Fruit fly (Drosophila melanogaster) whole organism, pupa: ENCODE data around the gene CG7332.
A peak's percentile ranks its signal among the peaks of the same experiment; 100 is the strongest.

Experiments
- CG10348 ChIP-seq: fragments of 200-800 bp; sonication (Bioruptor generic); IDR thresholded peaks from 2 replicates; pipeline ENCODE4 v1.3.6; 2022; ENCODE audit warnings: missing biosample characterization, missing genetic modification characterization
- CG12605 ChIP-seq: fragments of 200-800 bp; sonication (Bioruptor generic); IDR thresholded peaks from 2 replicates; pipeline ENCODE4 v1.3.6; 2022; ENCODE audit warnings: missing biosample characterization, missing genetic modification characterization
- CG13204 ChIP-seq: fragments of 200-800 bp; sonication (Bioruptor generic); optimal IDR thresholded peaks from 2 replicates; lab custom pipeline; 2018; ENCODE audit warnings: missing biosample characterization, mild to moderate bottlenecking, missing genetic modification characterization, moderate library complexity
- CG14655 ChIP-seq: fragments of 200-800 bp; sonication (Bioruptor generic); optimal IDR thresholded peaks from 3 replicates; lab custom pipeline; 2017; ENCODE audit warnings: mild to moderate bottlenecking, missing biosample characterization, missing genetic modification reagents, missing genetic modification characterization
- CG15710 ChIP-seq: fragments of 200-800 bp; sonication (Bioruptor generic); optimal IDR thresholded peaks from 2 replicates; lab custom pipeline; 2018; ENCODE audit warnings: missing biosample characterization, mild to moderate bottlenecking, missing genetic modification characterization, moderate library complexity
- CG17806 ChIP-seq: fragments of 200-800 bp; sonication (Bioruptor generic); optimal IDR thresholded peaks from 2 replicates; lab custom pipeline; 2018; ENCODE audit warnings: missing biosample characterization, mild to moderate bottlenecking, missing genetic modification characterization, moderate library complexity
- CG32121 ChIP-seq: fragments of 200-800 bp; sonication (Bioruptor generic); IDR thresholded peaks from 2 replicates; pipeline ENCODE4 v1.3.6; 2022; ENCODE audit warnings: missing biosample characterization, missing genetic modification characterization
- CG34367 ChIP-seq: fragments of 200-800 bp; sonication (Bioruptor generic); optimal IDR thresholded peaks from 2 replicates; lab custom pipeline; 2018; ENCODE audit warnings: missing biosample characterization, mild to moderate bottlenecking, missing genetic modification characterization
- CG4496 ChIP-seq: fragments of 200-800 bp; sonication (Bioruptor generic); IDR thresholded peaks from 3 replicates; pipeline ENCODE4 v1.3.6; 2022; ENCODE audit warnings: missing biosample characterization, missing genetic modification characterization
- CG8159 ChIP-seq: fragments of 200-800 bp; sonication (Bioruptor generic); optimal IDR thresholded peaks from 3 replicates; lab custom pipeline; 2018; ENCODE audit warnings: missing biosample characterization, mild to moderate bottlenecking, missing genetic modification characterization, moderate library complexity
- CG8301 ChIP-seq: fragments of 200-800 bp; sonication (Bioruptor generic); optimal IDR thresholded peaks from 2 replicates; lab custom pipeline; 2018; ENCODE audit warnings: missing biosample characterization, mild to moderate bottlenecking, missing genetic modification characterization
- CG9948 ChIP-seq: fragments of 200-800 bp; sonication (Bioruptor generic); optimal IDR thresholded peaks from 2 replicates; lab custom pipeline; 2018; ENCODE audit warnings: missing biosample characterization, mild to moderate bottlenecking, missing genetic modification characterization, moderate library complexity
- D1 ChIP-seq: fragments of 200-800 bp; sonication (Bioruptor generic); optimal IDR thresholded peaks from 2 replicates; lab custom pipeline; 2018; ENCODE audit warnings: missing biosample characterization, mild to moderate bottlenecking, missing genetic modification characterization, moderate library complexity
- EcR ChIP-seq: fragments of 200-800 bp; sonication (Bioruptor generic); optimal IDR thresholded peaks from 3 replicates; lab custom pipeline; 2019; ENCODE audit warnings: missing biosample characterization, missing genetic modification characterization, mild to moderate bottlenecking, moderate library complexity, missing genetic modification reagents
- Ets98B ChIP-seq: fragments of 200-800 bp; sonication (Bioruptor generic); IDR thresholded peaks from 2 replicates; pipeline ENCODE4 v1.3.6; 2022; ENCODE audit warnings: missing biosample characterization, missing genetic modification characterization
- Pif1A ChIP-seq: fragments of 200-800 bp; sonication (Bioruptor generic); optimal IDR thresholded peaks from 3 replicates; lab custom pipeline; 2016; ENCODE audit warnings: missing biosample characterization, missing genetic modification characterization
- Pif1B ChIP-seq: fragments of 200-800 bp; sonication (Bioruptor generic); optimal IDR thresholded peaks from 3 replicates; lab custom pipeline; 2016; ENCODE audit warnings: missing biosample characterization, missing genetic modification characterization
- Snoo ChIP-seq: fragments of 200-800 bp; sonication (Bioruptor generic); optimal IDR thresholded peaks from 3 replicates; lab custom pipeline; 2017; ENCODE audit warnings: missing biosample characterization, mild to moderate bottlenecking, missing genetic modification characterization, inconsistent platforms
- fd96Ca ChIP-seq: fragments of 200-800 bp; sonication (Bioruptor generic); IDR thresholded peaks from 3 replicates; pipeline ENCODE4 v1.3.6; 2022; ENCODE audit warnings: missing biosample characterization, missing genetic modification characterization
- gl ChIP-seq: fragments of 200-800 bp; sonication (Bioruptor generic); optimal IDR thresholded peaks from 2 replicates; lab custom pipeline; 2018; ENCODE audit warnings: missing biosample characterization, mild to moderate bottlenecking, missing genetic modification characterization
- rn ChIP-seq: fragments of 200-800 bp; sonication (Bioruptor generic); IDR thresholded peaks from 2 replicates; pipeline ENCODE4 v1.3.6; 2022; ENCODE audit warnings: missing biosample characterization, missing genetic modification characterization

The CG7332 gene

dm6 chrX:18925685-18926371 is 41.5 kb downstream of the CG7332 start:
- TF ChIP-seq D1 (tag; lab: Kevin White, UChicago) (no peak), CG8301 (tag; lab: Kevin White, UChicago) (no peak), fd96Ca (GFP tag; lab: Robert Waterston, UW) (peak; percentile 35; the same call in 1 of the 3 replicates), Ets98B (GFP tag; lab: Robert Waterston, UW) (peak; percentile 7; the same call in 1 of the 2 replicates), EcR (GFP tag; lab: Kevin White, UChicago) (peak; percentile 18), CG8159 (tag; lab: Kevin White, UChicago) (peak; percentile 37), Snoo (tag; lab: Kevin White, UChicago) (no peak), Pif1A (GFP tag; lab: Kevin White, UChicago) (no peak), gl (tag; lab: Kevin White, UChicago) (no peak), CG34367 (no peak), Pif1B (no peak), CG32121 (GFP tag; lab: Robert Waterston, UW) (no peak), rn (no peak), CG13204 (peak; percentile 30), CG15710 (tag; lab: Kevin White, UChicago) (no peak), CG4496 (GFP tag; lab: Robert Waterston, UW) (0 out of 3 replicates have a peak, but pooled peaks have one; percentile 26), CG10348 (GFP tag; lab: Robert Waterston, UW) (no peak), CG9948 (tag; lab: Kevin White, UChicago) (no peak), CG17806 (tag; lab: Kevin White, UChicago) (no peak), CG14655 (GFP tag; lab: Kevin White, UChicago) (no peak), CG12605 (GFP tag; lab: Robert Waterston, UW) (peak; percentile 39)

DNA sequence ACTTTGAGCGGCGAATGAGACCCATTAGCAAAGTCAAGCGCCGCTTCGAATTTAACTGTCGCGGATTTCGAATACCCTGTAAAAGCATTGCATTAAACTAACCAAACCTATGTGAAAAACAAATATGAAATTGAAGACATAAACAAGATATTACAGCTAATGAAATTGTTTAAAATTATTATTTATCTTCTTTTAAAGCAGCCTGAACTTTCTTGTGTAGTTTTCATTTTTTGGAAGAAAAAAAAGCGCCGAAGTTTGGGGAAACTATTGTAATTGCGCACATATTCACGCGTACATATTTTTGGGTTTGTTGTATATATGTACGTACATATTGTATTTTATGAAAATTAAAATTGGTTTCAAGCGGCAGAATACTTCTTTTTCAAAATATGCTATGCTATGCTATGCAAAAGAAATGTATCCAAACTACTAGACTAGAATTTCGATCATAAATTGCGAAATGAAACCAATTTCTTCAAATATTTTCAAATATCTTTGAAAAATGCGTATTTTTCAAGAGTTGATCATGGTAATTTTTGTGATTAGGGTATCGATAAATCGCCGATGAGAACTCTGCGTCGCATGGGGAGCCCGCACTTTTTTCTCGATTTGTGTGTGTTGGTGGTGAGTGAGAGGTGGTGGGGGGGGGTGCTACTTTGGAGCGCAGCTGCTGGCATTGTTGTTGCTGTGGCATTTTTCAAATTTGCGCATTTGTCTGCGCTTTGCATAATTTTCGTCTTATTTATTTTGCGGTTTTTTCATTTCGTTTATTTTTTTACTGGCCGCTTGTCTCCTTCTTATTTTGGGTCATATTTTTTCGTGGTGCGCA is 42.3 kb downstream of the CG7332 start:
- TF ChIP-seq CG32121 (GFP tag; lab: Robert Waterston, UW): no peak
- TF ChIP-seq Ets98B (GFP tag; lab: Robert Waterston, UW): peak; percentile 30; the same call in 1 of the 2 replicates
- no peak for TF ChIP-seq rn
- TF ChIP-seq fd96Ca (GFP tag; lab: Robert Waterston, UW): 0 out of 3 replicates have a peak, but pooled peaks have one; percentile 43

- TF ChIP-seq Pif1A (GFP tag; lab: Kevin White, UChicago) (peak; percentile 30), Pif1B (peak; percentile 31), CG8301 (tag; lab: Kevin White, UChicago) (peak; percentile 79), rn (0 out of 2 replicates have a peak, but pooled peaks have one; percentile 30), Snoo (tag; lab: Kevin White, UChicago) (peak; percentile 75), CG13204 (peak; percentile 53), Ets98B (GFP tag; lab: Robert Waterston, UW) (peak; percentile 36; the same call in 1 of the 2 replicates), CG8159 (tag; lab: Kevin White, UChicago) (peak; percentile 92), CG9948 (tag; lab: Kevin White, UChicago) (peak; percentile 83), CG32121 (GFP tag; lab: Robert Waterston, UW) (peak; percentile 70), CG14655 (GFP tag; lab: Kevin White, UChicago) (peak; percentile 90), CG34367 (peak; percentile 48), gl (tag; lab: Kevin White, UChicago) (no peak), CG12605 (GFP tag; lab: Robert Waterston, UW) (no peak), CG17806 (tag; lab: Kevin White, UChicago) (peak; percentile 66), fd96Ca (GFP tag; lab: Robert Waterston, UW) (0 out of 3 replicates have a peak, but pooled peaks have one; percentile 45), CG15710 (tag; lab: Kevin White, UChicago) (peak; percentile 85), D1 (tag; lab: Kevin White, UChicago) (peak; percentile 70), CG4496 (GFP tag; lab: Robert Waterston, UW) (peak; percentile 61), CG10348 (GFP tag; lab: Robert Waterston, UW) (peak; percentile 62; the same call in 1 of the 2 replicates), EcR (GFP tag; lab: Kevin White, UChicago) (no peak)
Measured at dm6 chrX:18928608-18929059, 44.3 kb downstream of the CG7332 start.

- TF ChIP-seq Pif1B (no peak), EcR (GFP tag; lab: Kevin White, UChicago) (no peak), fd96Ca (GFP tag; lab: Robert Waterston, UW) (no peak), CG8301 (tag; lab: Kevin White, UChicago) (peak; percentile 46), CG10348 (GFP tag; lab: Robert Waterston, UW) (no peak), gl (tag; lab: Kevin White, UChicago) (no peak), CG17806 (tag; lab: Kevin White, UChicago) (peak; percentile 43), Ets98B (GFP tag; lab: Robert Waterston, UW) (no peak), D1 (tag; lab: Kevin White, UChicago) (peak; percentile 30), CG8159 (tag; lab: Kevin White, UChicago) (peak; percentile 79), CG14655 (GFP tag; lab: Kevin White, UChicago) (peak; percentile 73), CG32121 (GFP tag; lab: Robert Waterston, UW) (no peak), CG34367 (peak; percentile 57), CG15710 (tag; lab: Kevin White, UChicago) (peak; percentile 71), CG13204 (no peak), CG9948 (tag; lab: Kevin White, UChicago) (peak; percentile 77), Snoo (tag; lab: Kevin White, UChicago) (peak; percentile 56), CG12605 (GFP tag; lab: Robert Waterston, UW) (no peak), CG4496 (GFP tag; lab: Robert Waterston, UW) (no peak), Pif1A (GFP tag; lab: Kevin White, UChicago) (no peak), rn (no peak)
Measured at dm6 chrX:18929430-18929829, 45.1 kb downstream of the CG7332 start.
